Worm (Caenorhabditis elegans): Measurements from ENCODE around the gene T10B5.10.

Gene T10B5.10

ce11 chrV:1804645-1805559 lies 51.2 kb downstream of the T10B5.10 start, which contains the start of the genes hsp-16.2 and hsp-16.41 (continued):
- TF ChIP-seq elt-3 (tag; optimal IDR thresholded peaks at IDR 0.05) (no peak), sptf-1 (tag; optimal IDR thresholded peaks at IDR 0.05) (no peak), tbx-8 (GFP tag; optimal IDR thresholded peaks at IDR 0.05) (no peak), zip-8 (tag; optimal IDR thresholded peaks at IDR 0.05) (no peak), snpc-4 (tag; optimal IDR thresholded peaks at IDR 0.05) (no peak), nhr-28 (tag; optimal IDR thresholded peaks at IDR 0.05) (no peak), ces-1 (GFP tag; optimal IDR thresholded peaks at IDR 0.05) (peak; percentile 30)

ce11 chrV:1804034-1804542 lies 52.0 kb downstream of the T10B5.10 start:
- TF ChIP-seq ham-2 (GFP tag; optimal IDR thresholded peaks at IDR 0.05) (no peak), nhr-76 (tag; optimal IDR thresholded peaks at IDR 0.05) (no peak), nhr-28 (tag; optimal IDR thresholded peaks at IDR 0.05) (no peak), lsy-2 (tag; optimal IDR thresholded peaks at IDR 0.05) (no peak), blmp-1 (tag; optimal IDR thresholded peaks at IDR 0.05) (no peak), mab-5 (tag; optimal IDR thresholded peaks at IDR 0.05) (no peak), ceh-39 (tag; optimal IDR thresholded peaks at IDR 0.05) (no peak), ceh-83 (GFP tag; optimal IDR thresholded peaks at IDR 0.05) (no peak), lin-32 (GFP tag; optimal IDR thresholded peaks at IDR 0.05) (no peak)

ce11 chrV:1803043-1803442 lies 53.0 kb downstream of the T10B5.10 start, which contains the start of gene srt-41:
Gene srt-41, minus strand, starts transcription at chrV:1803143.
- TF ChIP-seq drap-1 (GFP tag; optimal IDR thresholded peaks at IDR 0.05) = no peak
